Worm (Caenorhabditis elegans) whole organism, midembryonic: ENCODE data around the gene srbc-32.
"Not testable (repeated sequence)": the region's sequence is repeated elsewhere in the genome, so short reads cannot be mapped to it uniquely, and the experiment has no call there.

Source experiments
- flt-1 ChIP-seq: fragments of 200-800 bp; sonication (Bioruptor generic); IDR thresholded peaks from 2 replicates; pipeline ENCODE4 v1.3.6; 2022; ENCODE audit warnings: missing genetic modification characterization, missing compliant biosample characterization
- klf-2 ChIP-seq: fragments of 200-800 bp; sonication (Bioruptor generic); conservative IDR thresholded peaks from 2 replicates; pipeline ENCODE4 v1.3.6; 2022; ENCODE audit warnings: missing genetic modification reagents, missing genetic modification characterization, missing compliant biosample characterization

- not testable (repeated sequence) for TF ChIP-seq flt-1; klf-2 (GFP tag; lab: Robert Waterston, UW)
These were observed 19.5 kb upstream of the srbc-32 start, which contains the start of gene ugt-64 for ce11 chrV:3506252-3506651.
